Worm (Caenorhabditis elegans) whole organism, early embryonic: ENCODE measurements around the gene F40G12.5.

Source experiments
- F13C5.2 ChIP-seq: sonication (generic microtip); optimal IDR thresholded peaks from 2 replicates; lab custom pipeline; 2017; ENCODE audit warnings: mild to moderate bottlenecking, missing genetic modification characterization, inconsistent platforms, missing compliant biosample characterization
- ama-1 ChIP-seq: fragments of 150-350 bp; optimal IDR thresholded peaks from 2 replicates; lab custom pipeline; 2014
- ceh-36 ChIP-seq: sonication (generic microtip); optimal IDR thresholded peaks from 2 replicates; lab custom pipeline; 2016; ENCODE audit warnings: missing genetic modification characterization, inconsistent platforms, missing compliant biosample characterization
- flt-1 ChIP-seq: fragments of 200-800 bp; sonication (Bioruptor generic); IDR thresholded peaks from 2 replicates; pipeline ENCODE4 v1.3.6; 2022; ENCODE audit warnings: missing genetic modification characterization, missing compliant biosample characterization
- hmg-4 ChIP-seq: fragments of 200-800 bp; sonication (Bioruptor generic); optimal IDR thresholded peaks from 2 replicates; lab custom pipeline; 2018; ENCODE audit warnings: mild to moderate bottlenecking, missing genetic modification characterization, missing compliant biosample characterization
- hnd-1 ChIP-seq: sonication (generic microtip); optimal IDR thresholded peaks from 2 replicates; lab custom pipeline; 2016; ENCODE audit warnings: missing genetic modification characterization, missing compliant biosample characterization
- pes-1 ChIP-seq: fragments of 200-800 bp; sonication (Bioruptor generic); IDR thresholded peaks from 2 replicates; pipeline ENCODE4 v1.3.6; 2022; ENCODE audit warnings: missing genetic modification reagents, missing genetic modification characterization, missing compliant biosample characterization
- scrt-1 ChIP-seq: fragments of 200-800 bp; sonication (Bioruptor generic); IDR thresholded peaks from 2 replicates; pipeline ENCODE4 v1.3.6; 2022; ENCODE audit warnings: missing genetic modification characterization, missing compliant biosample characterization
- sea-1 ChIP-seq: fragments of 200-800 bp; sonication (Bioruptor generic); conservative IDR thresholded peaks from 2 replicates; pipeline ENCODE4 v1.3.6; 2022; ENCODE audit warnings: missing genetic modification characterization, missing compliant biosample characterization
- tra-4 ChIP-seq: sonication (generic microtip); optimal IDR thresholded peaks from 2 replicates; lab custom pipeline; 2017; ENCODE audit warnings: missing genetic modification characterization, missing compliant biosample characterization

ce11 chrV:14260831-14261230 lies 9.8 kb downstream of the F40G12.5 start, which contains the start of gene F40G12.2:
- TF ChIP-seq ama-1 (lab: Kevin White, UChicago) (no peak), pes-1 (GFP tag; lab: Robert Waterston, UW) (no peak), hmg-4 (no peak), ceh-36 (no peak), F13C5.2 (tag; lab: Kevin White, UChicago) (no peak), tra-4 (tag; lab: Kevin White, UChicago) (no peak), flt-1 (GFP tag; lab: Robert Waterston, UW) (no peak), hnd-1 (tag; lab: Kevin White, UChicago) (no peak), scrt-1 (GFP tag; lab: Robert Waterston, UW) (no peak), sea-1 (GFP tag; lab: Robert Waterston, UW) (no peak)
